Worm (Caenorhabditis elegans): Measurements from ENCODE around the gene clec-134.

The clec-134 gene

ce11 chrII:3579767-3580166, at the start of gene clec-134:
Gene clec-134 (plus strand): TSS chrII:3580067.
- TF ChIP-seq pha-4 (tag; optimal IDR thresholded peaks at IDR 0.05): no peak
- TF ChIP-seq aly-2 (tag; optimal IDR thresholded peaks at IDR 0.05): no peak
- no peak for TF ChIP-seq mml-1 (tag; optimal IDR thresholded peaks at IDR 0.05)
- no peak for TF ChIP-seq ZK546.5 (tag; optimal IDR thresholded peaks at IDR 0.05)
- no peak for TF ChIP-seq lin-39 (tag; optimal IDR thresholded peaks at IDR 0.05)
- no peak for TF ChIP-seq ama-1 (optimal IDR thresholded peaks at IDR 0.05)
- no peak for TF ChIP-seq ceh-9 (tag; optimal IDR thresholded peaks at IDR 0.05)
- TF ChIP-seq fkh-10 (GFP tag; optimal IDR thresholded peaks at IDR 0.05): no peak
- TF ChIP-seq snpc-4 (tag; optimal IDR thresholded peaks at IDR 0.05): no peak
- no peak for TF ChIP-seq lin-15B (tag; optimal IDR thresholded peaks at IDR 0.05)
- no peak for TF ChIP-seq egl-27 (tag; optimal IDR thresholded peaks at IDR 0.05)
- TF ChIP-seq zag-1 (tag; optimal IDR thresholded peaks at IDR 0.05): no peak
- TF ChIP-seq elt-1 (tag; optimal IDR thresholded peaks at IDR 0.05): no peak
- no peak for TF ChIP-seq unc-62 (GFP tag; optimal IDR thresholded peaks at IDR 0.05)
- no peak for TF ChIP-seq nhr-11 (tag; optimal IDR thresholded peaks at IDR 0.05)
- TF ChIP-seq nhr-25 (tag; optimal IDR thresholded peaks at IDR 0.05): no peak
- TF ChIP-seq jun-1 (tag; optimal IDR thresholded peaks at IDR 0.05): no peak
- TF ChIP-seq ceh-16 (tag; optimal IDR thresholded peaks at IDR 0.05): no peak
- TF ChIP-seq lsy-12 (tag; optimal IDR thresholded peaks at IDR 0.05): no peak
- TF ChIP-seq nhr-12 (tag; optimal IDR thresholded peaks at IDR 0.05): no peak

- TF ChIP-seq nhr-237 (tag; optimal IDR thresholded peaks at IDR 0.05) (no peak), R02D3.7 (tag; optimal IDR thresholded peaks at IDR 0.05) (no peak), fos-1 (tag; optimal IDR thresholded peaks at IDR 0.05) (no peak), lin-15B (tag; optimal IDR thresholded peaks at IDR 0.05) (no peak), nhr-43 (tag; optimal IDR thresholded peaks at IDR 0.05; ENCODE audit: poor library complexity, severe bottlenecking) (no peak), jun-1 (tag; optimal IDR thresholded peaks at IDR 0.05) (no peak), nhr-76 (tag; optimal IDR thresholded peaks at IDR 0.05) (no peak), nfya-1 (tag; optimal IDR thresholded peaks at IDR 0.05; ENCODE audit: insufficient read depth) (no peak), nhr-28 (tag; optimal IDR thresholded peaks at IDR 0.05) (no peak), daf-12 (tag; optimal IDR thresholded peaks at IDR 0.05) (no peak), pha-4 (tag; optimal IDR thresholded peaks at IDR 0.05) (no peak), skn-1 (tag; optimal IDR thresholded peaks at IDR 0.05) (no peak)
Measured at ce11 chrII:3540151-3540550, 39.7 kb upstream of the clec-134 start.

- TF ChIP-seq nhr-77 (tag; optimal IDR thresholded peaks at IDR 0.05) (no peak), pqm-1 (tag; optimal IDR thresholded peaks at IDR 0.05) (no peak), ceh-16 (tag; optimal IDR thresholded peaks at IDR 0.05) (no peak), nhr-237 (tag; optimal IDR thresholded peaks at IDR 0.05) (no peak), unc-39 (tag; optimal IDR thresholded peaks at IDR 0.05) (no peak), eor-1 (tag; optimal IDR thresholded peaks at IDR 0.05) (no peak), nhr-76 (tag; optimal IDR thresholded peaks at IDR 0.05) (no peak), ama-1 (optimal IDR thresholded peaks at IDR 0.05) (no peak)
Measured at ce11 chrII:3546381-3546931, 33.4 kb upstream of the clec-134 start, which contains the start of gene apd-3. Gene apd-3 (minus strand): TSS chrII:3546431.

- TF ChIP-seq daf-12 (tag; optimal IDR thresholded peaks at IDR 0.05) (no peak), ama-1 (optimal IDR thresholded peaks at IDR 0.05) (no peak), nhr-25 (tag; optimal IDR thresholded peaks at IDR 0.05) (no peak), ztf-4 (tag; optimal IDR thresholded peaks at IDR 0.05) (no peak), hmg-11 (tag; optimal IDR thresholded peaks at IDR 0.05) (peak; percentile 81), nhr-43 (tag; optimal IDR thresholded peaks at IDR 0.05; ENCODE audit: poor library complexity, severe bottlenecking) (no peak), fkh-2 (tag; optimal IDR thresholded peaks at IDR 0.05) (no peak), lin-39 (tag; optimal IDR thresholded peaks at IDR 0.05) (peak; percentile 71), ceh-16 (tag; optimal IDR thresholded peaks at IDR 0.05) (no peak), R02D3.7 (tag; optimal IDR thresholded peaks at IDR 0.05) (no peak), nhr-76 (tag; optimal IDR thresholded peaks at IDR 0.05) (no peak), unc-39 (tag; optimal IDR thresholded peaks at IDR 0.05) (no peak), jun-1 (tag; optimal IDR thresholded peaks at IDR 0.05) (no peak), lsy-12 (tag; optimal IDR thresholded peaks at IDR 0.05) (no peak), sea-2 (GFP tag; optimal IDR thresholded peaks at IDR 0.05) (no peak), lin-15B (tag; optimal IDR thresholded peaks at IDR 0.05) (peak; percentile 81), ceh-82 (tag; optimal IDR thresholded peaks at IDR 0.05) (no peak), egl-5 (tag; optimal IDR thresholded peaks at IDR 0.05) (no peak), ceh-28 (tag; optimal IDR thresholded peaks at IDR 0.05) (no peak), nhr-23 (tag; optimal IDR thresholded peaks at IDR 0.05) (peak; percentile 29), elt-3 (tag; optimal IDR thresholded peaks at IDR 0.05) (no peak), fkh-10 (GFP tag; optimal IDR thresholded peaks at IDR 0.05) (no peak), pqm-1 (tag; optimal IDR thresholded peaks at IDR 0.05) (no peak), skn-1 (tag; optimal IDR thresholded peaks at IDR 0.05) (peak; percentile 6), ztf-11 (tag; optimal IDR thresholded peaks at IDR 0.05) (no peak), nfya-1 (tag; optimal IDR thresholded peaks at IDR 0.05; ENCODE audit: insufficient read depth) (peak; percentile 70), mml-1 (tag; optimal IDR thresholded peaks at IDR 0.05) (no peak), mdl-1 (tag; optimal IDR thresholded peaks at IDR 0.05) (no peak), ceh-9 (tag; optimal IDR thresholded peaks at IDR 0.05) (no peak), unc-62 (GFP tag; optimal IDR thresholded peaks at IDR 0.05) (no peak), nhr-11 (tag; optimal IDR thresholded peaks at IDR 0.05) (no peak), nhr-67 (tag; optimal IDR thresholded peaks at IDR 0.05) (no peak)
Measured at ce11 chrII:3547282-3547681, 32.6 kb upstream of the clec-134 start.
